Worm (Caenorhabditis elegans): Measurements from ENCODE around the gene R02F2.1.

ce11 chrIII:5508669-5509068 lies 7.0 kb downstream of the R02F2.1 start, which contains the start of gene D1044.7:
- TF ChIP-seq nhr-77 (tag; optimal IDR thresholded peaks at IDR 0.05) (no peak), lsy-2 (tag; optimal IDR thresholded peaks at IDR 0.05) (no peak), F13H6.1 (tag; optimal IDR thresholded peaks at IDR 0.05) (no peak), ama-1 (optimal IDR thresholded peaks at IDR 0.05) (no peak), ceh-16 (tag; optimal IDR thresholded peaks at IDR 0.05) (no peak), mdl-1 (tag; optimal IDR thresholded peaks at IDR 0.05) (no peak), sma-9 (GFP tag; optimal IDR thresholded peaks at IDR 0.05) (no peak), sma-9 (tag; optimal IDR thresholded peaks at IDR 0.05) (no peak), snpc-4 (tag; optimal IDR thresholded peaks at IDR 0.05) (no peak), lin-39 (tag; optimal IDR thresholded peaks at IDR 0.05) (no peak), unc-55 (GFP tag; optimal IDR thresholded peaks at IDR 0.05) (no peak), skn-1 (tag; optimal IDR thresholded peaks at IDR 0.05) (no peak), nhr-237 (tag; optimal IDR thresholded peaks at IDR 0.05) (no peak)

All from whole organism, L2 larva.